Fruit fly (Drosophila melanogaster) whole organism, prepupa: ENCODE results near the gene CG10470.

ENCODE experiments used
- Blimp-1 ChIP-seq: fragments of 200-800 bp; sonication (Bioruptor generic); optimal IDR thresholded peaks from 3 replicates; lab custom pipeline; 2017; ENCODE audit warnings: missing biosample characterization, missing genetic modification characterization, mild to moderate bottlenecking, moderate library complexity, missing genetic modification reagents
- CG1621 ChIP-seq: fragments of 200-800 bp; sonication (Bioruptor generic); optimal IDR thresholded peaks from 3 replicates; lab custom pipeline; 2018; ENCODE audit warnings: missing biosample characterization, mild to moderate bottlenecking, missing genetic modification characterization
- CG3032 ChIP-seq: fragments of 200-800 bp; optimal IDR thresholded peaks from 2 replicates; lab custom pipeline; 2019; ENCODE audit warnings: missing biosample characterization, mild to moderate bottlenecking, missing genetic modification characterization, moderate library complexity
- CG6808 ChIP-seq: fragments of 200-800 bp; sonication (Bioruptor generic); optimal IDR thresholded peaks from 3 replicates; lab custom pipeline; 2017; ENCODE audit warnings: missing biosample characterization, missing genetic modification characterization, mild to moderate bottlenecking, moderate library complexity, missing genetic modification reagents
- Eip78C ChIP-seq: fragments of 200-800 bp; sonication (Bioruptor generic); peaks from one replicate; lab custom pipeline; 2016; ENCODE audit warnings: missing biosample characterization, missing genetic modification characterization
- Ets96B ChIP-seq: fragments of 200-800 bp; optimal IDR thresholded peaks from 2 replicates; lab custom pipeline; 2019; ENCODE audit warnings: missing biosample characterization, mild to moderate bottlenecking, missing genetic modification characterization, moderate library complexity
- OdsH ChIP-seq: fragments of 200-800 bp; sonication (Bioruptor generic); optimal IDR thresholded peaks from 3 replicates; lab custom pipeline; 2016; ENCODE audit warnings: missing biosample characterization, missing genetic modification characterization
- Sox14 ChIP-seq: fragments of 200-800 bp; sonication (Bioruptor generic); optimal IDR thresholded peaks from 3 replicates; lab custom pipeline; 2016; ENCODE audit warnings: missing biosample characterization, missing genetic modification characterization
- achi ChIP-seq: fragments of 200-800 bp; sonication (Bioruptor generic); optimal IDR thresholded peaks from 3 replicates; lab custom pipeline; 2016; ENCODE audit warnings: missing biosample characterization, missing genetic modification characterization
- dsx ChIP-seq: fragments of 200-800 bp; optimal IDR thresholded peaks from 3 replicates; lab custom pipeline; 2019; ENCODE audit warnings: missing biosample characterization, mild to moderate bottlenecking, missing genetic modification characterization, moderate library complexity; ENCODE audit not compliant: poor library complexity, severe bottlenecking
- esn ChIP-seq: fragments of 200-800 bp; sonication (Bioruptor generic); optimal IDR thresholded peaks from 2 replicates; lab custom pipeline; 2016; ENCODE audit warnings: missing biosample characterization, mild to moderate bottlenecking, missing genetic modification characterization, moderate library complexity
- fd85E ChIP-seq: fragments of 200-800 bp; sonication (Bioruptor generic); optimal IDR thresholded peaks from 3 replicates; lab custom pipeline; 2016; ENCODE audit warnings: missing biosample characterization, missing genetic modification characterization
- salr ChIP-seq, 2 experiments: fragments of 200-800 bp; sonication (Bioruptor generic); optimal IDR thresholded peaks; 3 replicates each; lab custom pipeline; 2016 to 2018; ENCODE audit warnings: missing biosample characterization in 2 of 2, missing genetic modification characterization in 2 of 2, mild to moderate bottlenecking in 1 of 2

dm6 chr2L:19034213-19034929, 14.5 kb upstream of the CG10470 start, which contains the start of the genes mib2 and CG31800:
- TF ChIP-seq esn (GFP tag; lab: Kevin White, UChicago) (peak; percentile 21), salr (GFP tag; optimal IDR thresholded peaks at IDR 0.05; lab: Kevin White, UChicago) (no peak), Eip78C (GFP tag; lab: Kevin White, UChicago) (peak; percentile 52), Ets96B (tag; lab: Kevin White, UChicago) (no peak), Sox14 (no peak), achi (GFP tag; lab: Kevin White, UChicago) (peak; percentile 16), CG1621 (tag; lab: Kevin White, UChicago) (no peak), OdsH (no peak), Blimp-1 (GFP tag; lab: Kevin White, UChicago) (no peak), dsx (GFP tag; lab: Kevin White, UChicago) (peak; percentile 58), CG3032 (no peak), fd85E (GFP tag; lab: Kevin White, UChicago) (no peak), CG6808 (GFP tag; lab: Kevin White, UChicago) (peak; percentile 13)
